Worm (Caenorhabditis elegans) whole organism, L3 larva: ENCODE results near the gene F45D3.2.

Experiments
- aly-2 ChIP-seq: fragments of 150-350 bp; optimal IDR thresholded peaks from 2 replicates; lab custom pipeline; 2014; ENCODE audit warnings: missing biosample characterization, missing genetic modification characterization
- ama-1 ChIP-seq: fragments of 150-350 bp; optimal IDR thresholded peaks from 2 replicates; lab custom pipeline; 2018
- ceh-16 ChIP-seq: sonication (generic microtip); optimal IDR thresholded peaks from 2 replicates; lab custom pipeline; 2017; ENCODE audit warnings: missing biosample characterization, missing genetic modification characterization
- ceh-28 ChIP-seq: fragments of 150-350 bp; optimal IDR thresholded peaks from 2 replicates; lab custom pipeline; 2014; ENCODE audit warnings: missing biosample characterization, missing genetic modification reagents, missing genetic modification characterization
- ceh-82 ChIP-seq: fragments of 150-350 bp; optimal IDR thresholded peaks from 2 replicates; lab custom pipeline; 2014; ENCODE audit warnings: missing biosample characterization, missing genetic modification characterization
- ceh-9 ChIP-seq: sonication (generic microtip); optimal IDR thresholded peaks from 2 replicates; lab custom pipeline; 2018; ENCODE audit warnings: missing biosample characterization, missing genetic modification characterization
- egl-27 ChIP-seq: sonication (generic microtip); optimal IDR thresholded peaks from 4 replicates; lab custom pipeline; 2017; ENCODE audit warnings: missing biosample characterization, missing genetic modification reagents, missing genetic modification characterization
- egl-5 ChIP-seq: fragments of 150-350 bp; optimal IDR thresholded peaks from 2 replicates; lab custom pipeline; 2017; ENCODE audit warnings: missing biosample characterization, missing genetic modification reagents, missing genetic modification characterization, inconsistent platforms
- elt-1 ChIP-seq: fragments of 150-350 bp; optimal IDR thresholded peaks from 2 replicates; lab custom pipeline; 2014; ENCODE audit warnings: missing biosample characterization, missing genetic modification characterization
- elt-2 ChIP-seq: sonication (generic microtip); optimal IDR thresholded peaks from 2 replicates; lab custom pipeline; 2016; ENCODE audit warnings: missing genetic modification reagents, mild to moderate bottlenecking, missing genetic modification characterization, missing compliant biosample characterization
- elt-3 ChIP-seq, 3 experiments: fragments of 150-350 bp in 1 of 3; sonication (generic microtip) in 2 of 3; optimal IDR thresholded peaks; 2 replicates in 2 of 3; 4 replicates in 1 of 3; lab custom pipeline; 2014 to 2017; ENCODE audit warnings: missing biosample characterization in 3 of 3, missing genetic modification characterization in 3 of 3
- fkh-10 ChIP-seq: sonication (generic microtip); optimal IDR thresholded peaks from 2 replicates; lab custom pipeline; 2017; ENCODE audit warnings: missing biosample characterization, missing genetic modification reagents, missing genetic modification characterization
- fkh-2 ChIP-seq: fragments of 150-350 bp; optimal IDR thresholded peaks from 2 replicates; lab custom pipeline; 2014; ENCODE audit warnings: missing biosample characterization, missing genetic modification reagents, missing genetic modification characterization
- fos-1 ChIP-seq: fragments of 150-350 bp; optimal IDR thresholded peaks from 2 replicates; lab custom pipeline; 2014; ENCODE audit warnings: missing biosample characterization, missing genetic modification characterization
- hmg-11 ChIP-seq: sonication (generic microtip); optimal IDR thresholded peaks from 2 replicates; lab custom pipeline; 2016; ENCODE audit warnings: missing genetic modification characterization, missing compliant biosample characterization
- jun-1 ChIP-seq: fragments of 150-350 bp; optimal IDR thresholded peaks from 2 replicates; lab custom pipeline; 2014; ENCODE audit warnings: missing biosample characterization, missing genetic modification reagents, missing genetic modification characterization
- lin-15B ChIP-seq: fragments of 150-350 bp; optimal IDR thresholded peaks from 2 replicates; lab custom pipeline; 2014; ENCODE audit warnings: missing biosample characterization, missing genetic modification characterization
- lin-39 ChIP-seq: fragments of 150-350 bp; optimal IDR thresholded peaks from 2 replicates; lab custom pipeline; 2018; ENCODE audit warnings: missing biosample characterization, missing genetic modification reagents, missing genetic modification characterization
- lsy-12 ChIP-seq: sonication (generic microtip); optimal IDR thresholded peaks from 2 replicates; lab custom pipeline; 2016; ENCODE audit warnings: mild to moderate bottlenecking, missing genetic modification characterization, missing compliant biosample characterization
- mml-1 ChIP-seq: fragments of 150-350 bp; sonication (generic microtip); optimal IDR thresholded peaks from 3 replicates; lab custom pipeline; 2014; ENCODE audit warnings: missing biosample characterization, missing genetic modification characterization
- nfya-1 ChIP-seq: sonication (generic microtip); optimal IDR thresholded peaks from 2 replicates; lab custom pipeline; 2017; ENCODE audit warnings: missing genetic modification characterization, mild to moderate bottlenecking, missing compliant biosample characterization, antibody characterized with exemption, moderate library complexity; ENCODE audit not compliant: insufficient read depth
- nhr-11 ChIP-seq: fragments of 150-350 bp; optimal IDR thresholded peaks from 2 replicates; lab custom pipeline; 2014; ENCODE audit warnings: missing biosample characterization, missing genetic modification characterization
- nhr-12 ChIP-seq: fragments of 150-350 bp; optimal IDR thresholded peaks from 2 replicates; lab custom pipeline; 2014; ENCODE audit warnings: missing biosample characterization, missing genetic modification characterization
- nhr-23 ChIP-seq: fragments of 150-350 bp; optimal IDR thresholded peaks from 2 replicates; lab custom pipeline; 2014; ENCODE audit warnings: missing biosample characterization, missing genetic modification reagents, missing genetic modification characterization
- nhr-237 ChIP-seq: fragments of 150-350 bp; optimal IDR thresholded peaks from 2 replicates; lab custom pipeline; 2014; ENCODE audit warnings: missing biosample characterization, missing genetic modification characterization
- nhr-25 ChIP-seq: sonication (generic microtip); optimal IDR thresholded peaks from 2 replicates; lab custom pipeline; 2017; ENCODE audit warnings: missing biosample characterization, missing genetic modification characterization
- nhr-28 ChIP-seq: fragments of 150-350 bp; optimal IDR thresholded peaks from 2 replicates; lab custom pipeline; 2014; ENCODE audit warnings: missing biosample characterization, missing genetic modification characterization
- nhr-43 ChIP-seq: sonication (generic microtip); optimal IDR thresholded peaks from 2 replicates; lab custom pipeline; 2016; ENCODE audit warnings: mild to moderate bottlenecking, missing genetic modification characterization, missing compliant biosample characterization; ENCODE audit not compliant: poor library complexity, severe bottlenecking
- nhr-67 ChIP-seq: fragments of 150-350 bp; optimal IDR thresholded peaks from 2 replicates; lab custom pipeline; 2014; ENCODE audit warnings: missing biosample characterization, missing genetic modification characterization
- nhr-76 ChIP-seq: fragments of 150-350 bp; sonication (generic microtip); optimal IDR thresholded peaks from 5 replicates; lab custom pipeline; 2014; ENCODE audit warnings: missing biosample characterization, missing genetic modification characterization
- pha-4 ChIP-seq: fragments of 150-350 bp; optimal IDR thresholded peaks from 2 replicates; lab custom pipeline; 2014; ENCODE audit warnings: missing biosample characterization, missing genetic modification reagents, missing genetic modification characterization
- pqm-1 ChIP-seq: fragments of 150-350 bp; optimal IDR thresholded peaks from 2 replicates; lab custom pipeline; 2017; ENCODE audit warnings: missing biosample characterization, missing genetic modification characterization, inconsistent platforms
- sea-2 ChIP-seq: fragments of 150-350 bp; sonication (generic microtip); optimal IDR thresholded peaks from 4 replicates; lab custom pipeline; 2014; ENCODE audit warnings: missing biosample characterization, missing genetic modification reagents, missing genetic modification characterization
- skn-1 ChIP-seq: fragments of 150-350 bp; optimal IDR thresholded peaks from 2 replicates; lab custom pipeline; 2014; ENCODE audit warnings: missing biosample characterization, missing genetic modification characterization
- snpc-4 ChIP-seq: fragments of 150-350 bp; optimal IDR thresholded peaks from 2 replicates; lab custom pipeline; 2014; ENCODE audit warnings: missing biosample characterization, missing genetic modification characterization
- tbx-2 ChIP-seq: sonication (generic microtip); optimal IDR thresholded peaks from 2 replicates; lab custom pipeline; 2016; ENCODE audit warnings: mild to moderate bottlenecking, missing genetic modification characterization, missing compliant biosample characterization
- unc-62 ChIP-seq: fragments of 150-350 bp; sonication (generic microtip); optimal IDR thresholded peaks from 4 replicates; lab custom pipeline; 2014; ENCODE audit warnings: missing biosample characterization, missing genetic modification reagents, missing genetic modification characterization
- zag-1 ChIP-seq: fragments of 150-350 bp; optimal IDR thresholded peaks from 2 replicates; lab custom pipeline; 2014; ENCODE audit warnings: missing biosample characterization, missing genetic modification characterization
- ztf-11 ChIP-seq: fragments of 150-350 bp; optimal IDR thresholded peaks from 2 replicates; lab custom pipeline; 2014; ENCODE audit warnings: missing biosample characterization, missing genetic modification characterization
- ztf-4 ChIP-seq: fragments of 150-350 bp; optimal IDR thresholded peaks from 2 replicates; lab custom pipeline; 2014; ENCODE audit warnings: missing biosample characterization, missing genetic modification characterization

The F45D3.2 gene

DNA sequence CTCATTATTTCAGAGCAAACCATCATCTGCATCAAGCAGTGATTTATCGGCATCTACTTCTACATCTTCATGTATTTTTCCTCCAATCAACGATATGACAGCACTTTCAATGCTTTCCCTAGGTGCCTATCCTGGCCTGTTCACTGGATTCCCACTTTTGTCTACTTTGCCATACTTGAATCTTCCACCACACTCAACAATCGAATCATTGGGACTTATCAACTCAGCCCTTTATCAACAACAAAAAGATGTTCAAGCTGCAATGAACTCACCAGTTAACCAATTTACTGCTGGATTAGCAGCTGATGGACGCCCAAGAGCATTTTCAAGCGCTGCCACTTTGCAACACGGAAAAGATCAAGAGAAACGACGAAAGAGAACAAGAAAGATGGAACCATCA is 368 bp downstream of the F45D3.2 start:
- TF ChIP-seq fkh-10 (GFP tag; lab: Kevin White, UChicago) (no peak), hmg-11 (tag; lab: Kevin White, UChicago) (no peak), mml-1 (tag; lab: Kevin White, UChicago) (no peak), nhr-43 (tag; lab: Kevin White, UChicago) (no peak), ztf-11 (tag; lab: Kevin White, UChicago) (no peak), ama-1 (lab: Kevin White, UChicago) (no peak), tbx-2 (tag; lab: Kevin White, UChicago) (no peak), nhr-12 (no peak), zag-1 (tag; lab: Kevin White, UChicago) (no peak), elt-1 (tag; lab: Kevin White, UChicago) (no peak), elt-2 (tag; lab: Kevin White, UChicago) (no peak)

DNA sequence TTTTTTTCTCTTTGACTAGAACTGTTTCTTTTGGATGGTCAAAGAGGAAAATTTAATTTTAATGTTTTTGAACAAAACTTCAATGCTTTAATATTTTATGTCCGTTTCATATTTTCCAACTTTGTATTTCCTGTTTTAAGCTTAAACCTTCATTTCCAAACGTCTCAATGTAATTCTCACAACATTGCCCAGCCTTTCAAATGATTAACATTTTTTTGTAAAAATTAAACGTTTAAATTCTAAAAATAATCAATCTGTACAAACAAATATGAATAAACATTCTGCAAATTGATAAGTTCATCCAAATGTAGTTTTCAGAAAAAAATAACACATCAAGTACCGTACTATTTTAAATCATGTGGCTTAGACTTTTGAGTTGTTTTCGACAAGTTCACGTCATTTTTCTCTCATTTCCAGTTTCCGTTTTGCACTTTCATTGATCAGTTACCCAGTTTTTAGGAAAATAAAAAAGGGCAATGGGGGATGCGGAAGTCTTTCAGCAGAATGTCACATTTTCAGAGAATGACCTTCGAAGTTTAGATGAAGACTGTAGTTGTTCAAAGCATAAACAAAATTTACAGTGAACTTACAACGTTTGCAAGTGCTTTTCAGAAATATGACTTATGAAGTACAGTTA is 2.0 kb downstream of the F45D3.2 start:
- TF ChIP-seq ama-1 (lab: Kevin White, UChicago) (peak; percentile 20), nhr-23 (tag; lab: Kevin White, UChicago) (peak; percentile 81), nhr-67 (tag; lab: Kevin White, UChicago) (no peak), ceh-9 (tag; lab: Kevin White, UChicago) (no peak), lin-15B (no peak), fos-1 (tag; lab: Kevin White, UChicago) (peak; percentile 61), pqm-1 (tag; lab: Kevin White, UChicago) (no peak), jun-1 (tag; lab: Kevin White, UChicago) (peak; percentile 20), mml-1 (tag; lab: Kevin White, UChicago) (no peak), ceh-82 (tag; lab: Kevin White, UChicago) (peak; percentile 1), nhr-237 (tag; lab: Kevin White, UChicago) (no peak), unc-62 (peak; percentile 7), egl-27 (tag; lab: Kevin White, UChicago) (no peak), ceh-16 (tag; lab: Kevin White, UChicago) (no peak), tbx-2 (tag; lab: Kevin White, UChicago) (peak; percentile 56), nhr-25 (tag; lab: Kevin White, UChicago) (peak; percentile 78), pha-4 (tag; lab: Kevin White, UChicago) (no peak), nfya-1 (tag; lab: Kevin White, UChicago) (peak; percentile 18), nhr-43 (tag; lab: Kevin White, UChicago) (peak; percentile 76), lsy-12 (tag; lab: Kevin White, UChicago) (peak; percentile 62), ceh-28 (no peak)

DNA sequence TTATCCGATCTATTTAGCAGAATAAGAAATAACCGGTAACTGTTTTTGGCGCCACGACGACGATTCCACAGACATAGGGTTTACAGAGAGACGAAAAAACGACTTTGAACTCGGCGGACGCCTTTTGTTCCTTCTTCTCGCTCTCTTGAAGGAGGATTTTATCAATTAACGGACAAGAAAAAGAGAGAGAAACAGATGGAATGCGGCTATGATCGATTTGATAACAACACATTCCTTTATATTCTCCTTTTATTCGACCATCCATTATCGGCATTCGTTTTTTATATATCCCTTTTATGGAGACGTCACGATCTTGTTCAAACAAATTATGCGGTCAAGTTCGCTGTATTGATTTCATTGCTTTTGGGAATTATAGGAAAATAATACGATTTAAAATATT is 8.0 kb downstream of the F45D3.2 start:
- TF ChIP-seq tbx-2 (tag; lab: Kevin White, UChicago), result peak; percentile 65
- TF ChIP-seq fkh-2 (tag; lab: Kevin White, UChicago), result no peak
- no peak for TF ChIP-seq fkh-10 (GFP tag; lab: Kevin White, UChicago)
- TF ChIP-seq lsy-12 (tag; lab: Kevin White, UChicago), result peak; percentile 66
- peak; percentile 74 for TF ChIP-seq nhr-23 (tag; lab: Kevin White, UChicago)
- TF ChIP-seq egl-5 (tag; lab: Kevin White, UChicago), result no peak
- no peak for TF ChIP-seq aly-2 (tag; lab: Kevin White, UChicago)
- TF ChIP-seq ceh-28, result peak; percentile 15
- TF ChIP-seq jun-1 (tag; lab: Kevin White, UChicago), result no peak
- TF ChIP-seq elt-2 (tag; lab: Kevin White, UChicago), result no peak
- TF ChIP-seq lin-15B, result no peak
- TF ChIP-seq sea-2 (GFP tag; lab: Kevin White, UChicago), result no peak
- no peak for TF ChIP-seq ceh-16 (tag; lab: Kevin White, UChicago)
- no peak for TF ChIP-seq skn-1
- peak; percentile 8 for TF ChIP-seq nhr-28 (tag; lab: Kevin White, UChicago)
- TF ChIP-seq nhr-25 (tag; lab: Kevin White, UChicago), result peak; percentile 45
- TF ChIP-seq ztf-4 (tag; lab: Kevin White, UChicago), result peak; percentile 50
- TF ChIP-seq hmg-11 (tag; lab: Kevin White, UChicago), result no peak
- no peak for TF ChIP-seq nhr-237 (tag; lab: Kevin White, UChicago)
- TF ChIP-seq nfya-1 (tag; lab: Kevin White, UChicago), result no peak
- no peak for TF ChIP-seq nhr-11
- no peak for TF ChIP-seq elt-1 (tag; lab: Kevin White, UChicago)
- TF ChIP-seq unc-62, result no peak
- TF ChIP-seq nhr-67 (tag; lab: Kevin White, UChicago), result no peak
- peak; percentile 97 for TF ChIP-seq ama-1 (lab: Kevin White, UChicago)
- no peak for TF ChIP-seq lin-39 (tag; lab: Kevin White, UChicago)
- no peak for TF ChIP-seq ztf-11 (tag; lab: Kevin White, UChicago)
- no peak for TF ChIP-seq snpc-4 (tag; lab: Kevin White, UChicago)
- TF ChIP-seq elt-3 (tag; optimal IDR thresholded peaks at IDR 0.05; lab: Kevin White, UChicago), result no peak
- no peak for TF ChIP-seq mml-1 (tag; lab: Kevin White, UChicago)
- no peak for TF ChIP-seq pha-4 (tag; lab: Kevin White, UChicago)
- TF ChIP-seq nhr-76, result no peak
- TF ChIP-seq nhr-43 (tag; lab: Kevin White, UChicago), result peak; percentile 73
- no peak for TF ChIP-seq ceh-9 (tag; lab: Kevin White, UChicago)
- no peak for TF ChIP-seq egl-27 (tag; lab: Kevin White, UChicago)
- TF ChIP-seq, all 47 proteins: peak for 9
